Worm (Caenorhabditis elegans): Measurements from ENCODE around the gene pezo-1.

- no peak for TF ChIP-seq W03F9.2 (tag; optimal IDR thresholded peaks at IDR 0.05)
- no peak for TF ChIP-seq him-1 (tag; optimal IDR thresholded peaks at IDR 0.05)
Measured at ce11 chrIV:9320023-9320422, 46.3 kb downstream of the pezo-1 start.
